Worm (Caenorhabditis elegans) whole organism, early embryonic: ENCODE data around the gene cutl-3.

Source experiments
- B0310.2 ChIP-seq: sonication (generic microtip); optimal IDR thresholded peaks from 2 replicates; lab custom pipeline; 2016; ENCODE audit warnings: mild to moderate bottlenecking, missing genetic modification characterization, missing compliant biosample characterization
- F13C5.2 ChIP-seq: sonication (generic microtip); optimal IDR thresholded peaks from 2 replicates; lab custom pipeline; 2017; ENCODE audit warnings: mild to moderate bottlenecking, missing genetic modification characterization, inconsistent platforms, missing compliant biosample characterization
- aly-1 ChIP-seq: sonication (generic microtip); optimal IDR thresholded peaks from 2 replicates; lab custom pipeline; 2016; ENCODE audit warnings: missing genetic modification characterization, missing compliant biosample characterization
- ama-1 ChIP-seq: fragments of 150-350 bp; optimal IDR thresholded peaks from 2 replicates; lab custom pipeline; 2014
- ceh-13 ChIP-seq: fragments of 200-800 bp; sonication (Bioruptor generic); optimal IDR thresholded peaks from 2 replicates; lab custom pipeline; 2018; ENCODE audit warnings: mild to moderate bottlenecking, missing genetic modification characterization, missing compliant biosample characterization
- ceh-36 ChIP-seq: sonication (generic microtip); optimal IDR thresholded peaks from 2 replicates; lab custom pipeline; 2016; ENCODE audit warnings: missing genetic modification characterization, inconsistent platforms, missing compliant biosample characterization
- ets-7 ChIP-seq: sonication (generic microtip); optimal IDR thresholded peaks from 2 replicates; lab custom pipeline; 2016; ENCODE audit warnings: missing genotype, missing genetic modification characterization, missing compliant biosample characterization
- flt-1 ChIP-seq: fragments of 200-800 bp; sonication (Bioruptor generic); IDR thresholded peaks from 2 replicates; pipeline ENCODE4 v1.3.6; 2022; ENCODE audit warnings: missing genetic modification characterization, missing compliant biosample characterization
- hmbx-1 ChIP-seq: sonication (generic microtip); optimal IDR thresholded peaks from 2 replicates; lab custom pipeline; 2016; ENCODE audit warnings: mild to moderate bottlenecking, missing genetic modification characterization, missing compliant biosample characterization
- hmg-4 ChIP-seq: fragments of 200-800 bp; sonication (Bioruptor generic); optimal IDR thresholded peaks from 2 replicates; lab custom pipeline; 2018; ENCODE audit warnings: mild to moderate bottlenecking, missing genetic modification characterization, missing compliant biosample characterization
- hnd-1 ChIP-seq: sonication (generic microtip); optimal IDR thresholded peaks from 2 replicates; lab custom pipeline; 2016; ENCODE audit warnings: missing genetic modification characterization, missing compliant biosample characterization
- pes-1 ChIP-seq: fragments of 200-800 bp; sonication (Bioruptor generic); IDR thresholded peaks from 2 replicates; pipeline ENCODE4 v1.3.6; 2022; ENCODE audit warnings: missing genetic modification reagents, missing genetic modification characterization, missing compliant biosample characterization
- scrt-1 ChIP-seq: fragments of 200-800 bp; sonication (Bioruptor generic); IDR thresholded peaks from 2 replicates; pipeline ENCODE4 v1.3.6; 2022; ENCODE audit warnings: missing genetic modification characterization, missing compliant biosample characterization
- sea-1 ChIP-seq: fragments of 200-800 bp; sonication (Bioruptor generic); conservative IDR thresholded peaks from 2 replicates; pipeline ENCODE4 v1.3.6; 2022; ENCODE audit warnings: missing genetic modification characterization, missing compliant biosample characterization
- tbx-11 ChIP-seq: fragments of 200-800 bp; sonication (Bioruptor generic); IDR thresholded peaks from 2 replicates; pipeline ENCODE4 v1.3.6; 2022; ENCODE audit warnings: missing genetic modification characterization, missing compliant biosample characterization
- tbx-37 ChIP-seq: fragments of 200-800 bp; sonication (Bioruptor generic); conservative IDR thresholded peaks from 2 replicates; pipeline ENCODE4 v1.3.6; 2022; ENCODE audit warnings: missing genetic modification reagents, missing genetic modification characterization, missing compliant biosample characterization
- tra-4 ChIP-seq: sonication (generic microtip); optimal IDR thresholded peaks from 2 replicates; lab custom pipeline; 2017; ENCODE audit warnings: missing genetic modification characterization, missing compliant biosample characterization

The cutl-3 gene

ce11 chrX:15039029-15039695, 40.2 kb upstream of the cutl-3 start:
- TF ChIP-seq pes-1 (GFP tag; lab: Robert Waterston, UW) (no peak), ceh-36 (tag; lab: Kevin White, UChicago) (no peak), scrt-1 (GFP tag; lab: Robert Waterston, UW) (no peak), tra-4 (tag; lab: Kevin White, UChicago) (no peak), F13C5.2 (tag; lab: Kevin White, UChicago) (no peak), B0310.2 (no peak), sea-1 (no peak), tbx-37 (GFP tag; lab: Robert Waterston, UW) (no peak), flt-1 (no peak), aly-1 (tag; lab: Kevin White, UChicago) (no peak), hnd-1 (tag; lab: Kevin White, UChicago) (no peak), tbx-11 (GFP tag; lab: Robert Waterston, UW) (no peak), hmg-4 (no peak), ama-1 (lab: Kevin White, UChicago) (no peak), ceh-13 (no peak), hmbx-1 (tag; lab: Kevin White, UChicago) (no peak)

ce11 chrX:15036287-15036686, 37.3 kb upstream of the cutl-3 start:
- TF ChIP-seq aly-1 (tag; lab: Kevin White, UChicago): no peak
- TF ChIP-seq pes-1 (GFP tag; lab: Robert Waterston, UW): no peak

- TF ChIP-seq tra-4 (tag; lab: Kevin White, UChicago): no peak
- TF ChIP-seq scrt-1 (GFP tag; lab: Robert Waterston, UW): no peak
- TF ChIP-seq B0310.2: no peak
- TF ChIP-seq hmbx-1 (tag; lab: Kevin White, UChicago): no peak
- TF ChIP-seq pes-1 (GFP tag; lab: Robert Waterston, UW): no peak
- no peak for TF ChIP-seq hmg-4
- no peak for TF ChIP-seq ceh-36 (tag; lab: Kevin White, UChicago)
These were observed 36.7 kb upstream of the cutl-3 start for ce11 chrX:15035748-15036147.

ce11 chrX:15034787-15035186, 35.8 kb upstream of the cutl-3 start, which contains the start of gene dsc-1:
Gene dsc-1, minus strand, starts transcription at chrX:15034832.
- TF ChIP-seq hmbx-1 (tag; lab: Kevin White, UChicago) (no peak), ceh-36 (tag; lab: Kevin White, UChicago) (peak; percentile 75)

- TF ChIP-seq B0310.2 (no peak), flt-1 (no peak), ceh-36 (tag; lab: Kevin White, UChicago) (no peak), ama-1 (lab: Kevin White, UChicago) (no peak), F13C5.2 (tag; lab: Kevin White, UChicago) (no peak), tbx-37 (GFP tag; lab: Robert Waterston, UW) (no peak), tbx-11 (GFP tag; lab: Robert Waterston, UW) (no peak), hmg-4 (no peak), ceh-13 (no peak), tra-4 (tag; lab: Kevin White, UChicago) (no peak), ets-7 (no peak), scrt-1 (GFP tag; lab: Robert Waterston, UW) (no peak), pes-1 (GFP tag; lab: Robert Waterston, UW) (no peak), sea-1 (no peak), hmbx-1 (tag; lab: Kevin White, UChicago) (no peak), hnd-1 (tag; lab: Kevin White, UChicago) (no peak), aly-1 (tag; lab: Kevin White, UChicago) (no peak)
These were observed 29.0 kb upstream of the cutl-3 start for ce11 chrX:15027997-15028396.

ce11 chrX:15027566-15027965, 28.6 kb upstream of the cutl-3 start:
- TF ChIP-seq aly-1 (tag; lab: Kevin White, UChicago) (no peak), hmbx-1 (tag; lab: Kevin White, UChicago) (no peak), tbx-37 (GFP tag; lab: Robert Waterston, UW) (no peak), sea-1 (no peak)

- TF ChIP-seq flt-1: no peak
- no peak for TF ChIP-seq hmg-4
These were observed 27.0 kb upstream of the cutl-3 start, which contains the start of gene seb-3 for ce11 chrX:15026008-15026407. Gene seb-3, plus strand, starts transcription at chrX:15026308.

ce11 chrX:15016102-15016501, 17.1 kb upstream of the cutl-3 start:
- TF ChIP-seq ama-1 (lab: Kevin White, UChicago) (no peak), ets-7 (no peak), hnd-1 (tag; lab: Kevin White, UChicago) (no peak), aly-1 (tag; lab: Kevin White, UChicago) (no peak), scrt-1 (GFP tag; lab: Robert Waterston, UW) (no peak), flt-1 (no peak), tbx-11 (GFP tag; lab: Robert Waterston, UW) (no peak), F13C5.2 (tag; lab: Kevin White, UChicago) (no peak), ceh-36 (tag; lab: Kevin White, UChicago) (no peak), pes-1 (GFP tag; lab: Robert Waterston, UW) (no peak), sea-1 (no peak), tra-4 (tag; lab: Kevin White, UChicago) (no peak), hmbx-1 (tag; lab: Kevin White, UChicago) (no peak)
